Worm (Caenorhabditis elegans): ENCODE data around the gene F41E7.9.

Gene F41E7.9

DNA sequence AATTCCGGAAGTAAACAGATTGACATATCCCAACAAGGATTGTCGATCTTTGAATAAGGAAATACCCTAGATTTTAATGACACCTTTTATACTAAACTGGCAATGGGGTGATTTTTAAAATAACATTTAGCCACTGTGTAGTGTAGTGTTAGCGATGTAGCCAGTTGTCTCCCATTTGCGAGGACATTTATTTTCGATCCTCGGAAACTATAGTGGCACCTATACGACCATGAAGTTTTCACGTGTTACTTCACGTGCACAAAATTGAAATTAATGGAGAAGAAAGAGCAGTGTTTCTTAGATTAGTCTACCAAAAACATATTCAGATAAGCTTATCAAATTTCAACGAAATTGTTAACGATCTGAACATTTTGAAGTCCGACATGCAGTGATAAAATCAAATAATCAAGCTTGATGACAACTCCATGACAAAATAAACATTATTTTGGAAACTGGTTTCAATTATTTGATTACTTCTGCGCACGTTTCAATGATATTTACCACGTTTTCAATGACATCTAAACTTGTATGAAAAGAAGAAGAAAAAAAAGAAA is 17.6 kb upstream of the F41E7.9 start, which contains the start of gene R07E3.4:
Gene R07E3.4 (minus strand): TSS at position 51 of the 554 bp plus-strand sequence.
- TF ChIP-seq flt-1 (GFP tag; IDR thresholded peaks at IDR 0.05) (no peak), cog-1 (tag; optimal IDR thresholded peaks at IDR 0.05) (no peak), klf-2 (GFP tag; conservative IDR thresholded peaks at IDR 0.05) (no peak), ref-1 (GFP tag; conservative IDR thresholded peaks at IDR 0.05) (no peak), med-1 (GFP tag; optimal IDR thresholded peaks at IDR 0.05; ENCODE audit: insufficient read depth) (no peak), T22C8.4 (GFP tag; IDR thresholded peaks at IDR 0.05) (no peak)

DNA sequence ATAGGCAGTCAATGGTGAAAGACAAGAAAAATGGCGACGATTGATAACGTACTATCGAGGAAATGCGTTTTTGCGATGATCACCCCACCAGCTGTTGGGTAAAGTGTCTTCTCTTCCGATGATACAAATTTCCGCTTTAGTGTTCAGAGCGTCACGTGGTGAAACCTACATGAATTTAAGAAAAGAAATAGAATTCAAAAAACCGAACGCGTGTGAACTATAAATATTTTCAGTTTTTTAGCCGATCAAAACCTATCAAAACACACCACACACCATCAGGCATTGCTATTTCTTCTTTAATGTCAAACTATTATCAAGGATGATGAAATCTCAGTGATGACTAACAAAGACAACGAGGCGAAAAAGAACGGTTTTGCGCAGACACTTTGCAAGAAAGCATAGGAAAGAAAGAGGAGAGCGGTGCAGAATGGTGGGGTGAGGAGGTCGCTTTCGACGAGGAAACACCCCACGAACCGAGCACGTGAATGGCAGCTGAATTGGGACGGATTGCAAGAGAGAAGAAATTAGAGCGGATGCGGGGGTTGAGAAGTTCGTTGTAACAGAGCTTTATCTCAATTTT is 16.3 kb upstream of the F41E7.9 start:
- TF ChIP-seq flt-1 (GFP tag; IDR thresholded peaks at IDR 0.05) = no peak
- TF ChIP-seq klf-2 (GFP tag; conservative IDR thresholded peaks at IDR 0.05) = no peak
- no peak for TF ChIP-seq ztf-23 (GFP tag; IDR thresholded peaks at IDR 0.05)
- TF ChIP-seq cog-1 (tag; optimal IDR thresholded peaks at IDR 0.05) = peak; percentile 20

DNA sequence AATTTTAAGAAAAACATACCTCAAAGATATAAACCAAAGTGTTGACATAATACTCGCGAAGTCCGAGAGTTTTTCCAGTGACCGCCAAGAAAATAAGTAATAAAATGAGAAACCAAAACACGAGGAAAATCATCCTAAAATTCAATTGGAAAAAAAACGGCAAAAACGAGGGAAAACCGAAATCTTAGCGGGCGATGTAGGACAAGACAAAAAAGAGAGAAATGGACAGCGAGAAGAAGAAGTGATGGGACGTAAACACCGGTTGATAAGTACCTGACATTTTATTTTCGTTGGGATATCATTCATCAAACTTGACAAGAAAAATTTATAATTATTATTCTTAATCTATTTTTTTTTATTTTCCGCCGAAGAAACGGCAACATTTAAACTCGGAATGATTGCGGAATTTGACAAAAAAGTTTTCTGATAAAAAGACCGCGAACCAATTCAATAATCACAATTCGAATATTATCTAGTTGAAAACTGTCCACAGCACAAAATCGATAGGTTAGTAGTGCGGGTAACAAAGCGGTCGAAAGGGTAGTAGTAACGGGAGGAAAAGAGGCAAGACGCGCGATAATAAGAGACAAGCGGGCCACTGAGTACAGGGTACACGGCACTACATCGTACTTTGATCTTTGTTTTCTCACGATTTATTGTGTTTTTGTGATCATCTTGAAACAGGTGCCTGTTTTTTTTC is 11.7 kb upstream of the F41E7.9 start, which contains the start of gene acl-5:
Gene acl-5 (minus strand): TSS at position 134 of the 700 bp plus-strand sequence.
- TF ChIP-seq ztf-29 (GFP tag; IDR thresholded peaks at IDR 0.05) (no peak), med-1 (GFP tag; optimal IDR thresholded peaks at IDR 0.05; ENCODE audit: insufficient read depth) (no peak), klf-2 (GFP tag; conservative IDR thresholded peaks at IDR 0.05) (no peak)

DNA sequence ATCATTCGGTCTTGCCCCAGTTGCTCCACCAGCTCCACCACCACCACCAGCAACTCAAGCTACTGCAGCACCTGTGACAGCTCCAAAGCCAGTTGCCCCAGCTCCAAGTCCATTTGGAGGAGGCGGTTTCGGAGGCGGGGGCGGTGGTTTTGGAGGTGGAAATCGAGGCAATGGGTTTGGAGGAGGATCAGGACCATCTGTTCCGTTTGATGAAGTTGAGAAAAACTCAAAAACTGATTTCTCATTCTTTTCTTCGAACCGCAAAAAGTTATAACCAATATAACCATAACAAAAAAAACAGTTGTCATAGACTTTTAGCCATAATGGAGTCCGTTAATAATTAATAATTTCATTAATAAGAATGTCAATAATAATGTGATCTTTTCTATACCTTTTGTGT is 5.6 kb upstream of the F41E7.9 start:
- TF ChIP-seq T22C8.4 (GFP tag; IDR thresholded peaks at IDR 0.05) (no peak), ztf-29 (GFP tag; IDR thresholded peaks at IDR 0.05) (no peak), flt-1 (GFP tag; IDR thresholded peaks at IDR 0.05) (no peak), med-1 (GFP tag; optimal IDR thresholded peaks at IDR 0.05; ENCODE audit: insufficient read depth) (no peak)

DNA sequence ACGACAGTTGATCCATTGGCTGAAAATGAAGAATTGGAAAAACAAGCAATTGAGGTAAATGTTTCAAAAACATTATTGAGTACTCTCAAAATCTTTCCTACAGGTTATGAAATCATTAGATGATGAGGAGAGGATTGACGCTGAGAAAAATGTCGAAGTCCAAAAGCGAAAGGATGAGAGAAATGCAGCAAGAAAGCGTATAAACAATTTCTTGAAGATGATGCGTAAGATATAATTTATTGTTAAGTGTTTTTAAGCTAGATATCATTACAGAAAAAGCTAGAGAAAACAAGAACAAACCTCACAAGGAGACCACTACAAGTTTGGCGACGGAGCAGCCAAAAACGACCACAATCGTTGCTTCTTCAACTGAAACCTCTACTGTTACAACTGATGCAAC is 3.8 kb upstream of the F41E7.9 start:
- TF ChIP-seq flt-1 (GFP tag; IDR thresholded peaks at IDR 0.05) (no peak), ztf-23 (GFP tag; IDR thresholded peaks at IDR 0.05) (no peak), tab-1 (GFP tag; IDR thresholded peaks at IDR 0.05) (no peak), med-1 (GFP tag; optimal IDR thresholded peaks at IDR 0.05; ENCODE audit: insufficient read depth) (no peak), klf-2 (GFP tag; conservative IDR thresholded peaks at IDR 0.05) (no peak), T22C8.4 (GFP tag; IDR thresholded peaks at IDR 0.05) (no peak), ztf-29 (GFP tag; IDR thresholded peaks at IDR 0.05) (no peak), ref-1 (GFP tag; conservative IDR thresholded peaks at IDR 0.05) (no peak), cog-1 (tag; optimal IDR thresholded peaks at IDR 0.05) (no peak)

DNA sequence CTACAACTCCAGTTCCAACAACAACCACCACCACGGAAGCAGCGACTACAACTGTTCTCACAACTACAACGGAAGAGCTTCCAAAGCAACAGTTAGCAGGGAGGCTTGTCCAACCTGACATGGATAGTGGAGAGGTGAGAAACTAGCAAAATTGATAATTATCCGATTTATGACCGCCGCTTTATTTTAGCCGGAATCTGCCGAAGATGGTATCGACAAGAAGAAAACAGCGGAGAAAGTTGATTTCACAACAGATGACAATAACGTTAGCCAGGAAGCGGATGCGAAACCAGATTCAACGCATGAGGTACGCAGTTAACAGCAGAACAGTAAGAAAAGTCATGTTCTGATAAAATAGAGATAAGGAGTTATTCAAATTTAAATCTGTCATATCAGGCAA is 2.6 kb upstream of the F41E7.9 start:
- TF ChIP-seq klf-2 (GFP tag; conservative IDR thresholded peaks at IDR 0.05) (no peak), med-1 (GFP tag; optimal IDR thresholded peaks at IDR 0.05; ENCODE audit: insufficient read depth) (no peak), flt-1 (GFP tag; IDR thresholded peaks at IDR 0.05) (no peak), cog-1 (tag; optimal IDR thresholded peaks at IDR 0.05) (no peak), ref-1 (GFP tag; conservative IDR thresholded peaks at IDR 0.05) (no peak), ztf-29 (GFP tag; IDR thresholded peaks at IDR 0.05) (no peak), T22C8.4 (GFP tag; IDR thresholded peaks at IDR 0.05) (no peak), ztf-23 (GFP tag; IDR thresholded peaks at IDR 0.05) (no peak), tab-1 (GFP tag; IDR thresholded peaks at IDR 0.05) (no peak)

DNA sequence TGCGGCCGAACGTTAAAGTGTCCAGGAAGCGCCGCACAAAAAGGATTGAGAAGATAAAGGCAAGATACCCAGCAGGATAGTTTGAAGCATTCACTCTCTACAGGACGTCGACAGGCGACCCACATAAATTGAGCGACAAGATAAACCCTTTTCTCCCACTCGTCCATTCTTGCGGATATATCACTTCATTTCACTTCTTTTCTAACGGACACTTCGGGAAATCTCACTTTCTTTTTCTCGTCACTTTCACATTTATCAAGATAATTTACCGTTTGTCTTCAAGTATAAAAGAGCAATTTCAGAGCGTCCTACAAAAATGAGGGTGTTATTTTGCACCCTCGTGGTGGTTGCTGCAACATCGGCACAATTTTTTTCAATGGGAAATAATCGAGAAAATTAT is 1.8 kb upstream of the F41E7.9 start, which contains the start of gene R07E3.6:
Gene R07E3.6 (plus strand): TSS at position 158 of the 400 bp plus-strand sequence.
- no peak for TF ChIP-seq ztf-29 (GFP tag; IDR thresholded peaks at IDR 0.05)
- TF ChIP-seq T22C8.4 (GFP tag; IDR thresholded peaks at IDR 0.05) = no peak

DNA sequence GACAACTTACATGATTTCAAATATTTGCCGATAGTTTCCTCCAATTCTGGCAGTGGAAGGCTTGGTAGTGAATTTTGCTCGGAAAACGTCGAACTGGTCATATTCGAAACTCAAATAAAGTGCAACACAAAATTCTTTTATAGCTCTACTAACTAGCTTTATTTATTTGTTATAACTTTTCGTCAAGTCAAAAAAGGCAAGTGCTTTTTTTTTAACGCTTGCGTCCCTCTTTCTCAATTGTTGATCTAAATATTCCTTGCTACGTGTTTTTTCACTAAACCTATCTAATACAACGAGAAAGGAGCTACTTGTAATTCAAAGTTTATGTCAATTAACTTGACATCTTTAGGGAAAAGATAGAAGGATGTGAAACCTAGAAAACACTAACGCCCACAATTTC is 5.4 kb downstream of the F41E7.9 start, which contains the start of gene F41E7.6:
Gene F41E7.6 (minus strand): TSS at position 101 of the 400 bp plus-strand sequence.
- TF ChIP-seq flt-1 (GFP tag; IDR thresholded peaks at IDR 0.05) (no peak), ztf-23 (GFP tag; IDR thresholded peaks at IDR 0.05) (no peak), ztf-29 (GFP tag; IDR thresholded peaks at IDR 0.05) (no peak), med-1 (GFP tag; optimal IDR thresholded peaks at IDR 0.05; ENCODE audit: insufficient read depth) (no peak), tab-1 (GFP tag; IDR thresholded peaks at IDR 0.05) (no peak), klf-2 (GFP tag; conservative IDR thresholded peaks at IDR 0.05) (no peak), ref-1 (GFP tag; conservative IDR thresholded peaks at IDR 0.05) (no peak), cog-1 (tag; optimal IDR thresholded peaks at IDR 0.05) (no peak), T22C8.4 (GFP tag; IDR thresholded peaks at IDR 0.05) (no peak)

DNA sequence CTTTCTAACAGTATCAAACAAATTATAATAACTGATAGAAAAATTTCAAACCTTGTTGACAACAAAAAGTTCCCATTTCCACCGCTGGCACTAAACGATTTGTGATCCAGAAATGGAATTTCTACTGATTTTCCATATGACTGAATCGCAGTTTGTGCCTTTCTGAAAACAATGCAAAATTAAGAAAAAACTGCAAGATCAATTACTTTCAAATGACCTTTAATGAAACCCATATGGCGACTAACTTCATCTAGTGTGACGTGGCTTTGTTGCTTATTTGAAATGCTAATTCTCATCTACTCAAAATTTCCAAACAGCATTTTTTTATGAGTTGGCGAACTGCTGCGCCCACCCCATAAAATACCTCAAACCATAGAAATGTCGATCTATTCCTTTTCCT is 8.3 kb downstream of the F41E7.9 start, which contains the start of gene F41E7.7:
Gene F41E7.7 (plus strand): TSS at position 301 of the 400 bp plus-strand sequence.
- TF ChIP-seq flt-1 (GFP tag; IDR thresholded peaks at IDR 0.05) (no peak), ztf-29 (GFP tag; IDR thresholded peaks at IDR 0.05) (no peak), tab-1 (GFP tag; IDR thresholded peaks at IDR 0.05) (no peak), cog-1 (tag; optimal IDR thresholded peaks at IDR 0.05) (no peak), T22C8.4 (GFP tag; IDR thresholded peaks at IDR 0.05) (no peak), ztf-23 (GFP tag; IDR thresholded peaks at IDR 0.05) (no peak), ref-1 (GFP tag; conservative IDR thresholded peaks at IDR 0.05) (no peak), klf-2 (GFP tag; conservative IDR thresholded peaks at IDR 0.05) (no peak), med-1 (GFP tag; optimal IDR thresholded peaks at IDR 0.05; ENCODE audit: insufficient read depth) (no peak)

DNA sequence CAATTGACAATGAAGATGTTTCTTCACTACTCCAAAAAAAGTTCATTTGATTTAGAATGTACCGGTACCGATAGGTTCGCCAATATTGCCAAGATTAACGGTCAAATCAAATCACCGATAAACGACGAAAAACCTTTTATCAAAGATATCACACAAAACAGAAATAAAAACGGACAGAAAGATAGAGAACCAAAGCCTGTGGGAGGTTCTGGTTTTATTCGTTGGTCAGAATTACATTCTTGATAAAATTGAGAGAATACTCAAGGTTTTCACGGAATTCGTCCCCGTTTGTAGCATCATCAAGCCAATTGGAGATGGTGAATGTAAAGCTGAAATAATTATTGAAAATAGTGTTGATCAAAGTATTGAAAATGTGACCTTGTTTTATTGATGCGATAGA is 8.9 kb downstream of the F41E7.9 start:
- TF ChIP-seq med-1 (GFP tag; optimal IDR thresholded peaks at IDR 0.05; ENCODE audit: insufficient read depth) (no peak), ref-1 (GFP tag; conservative IDR thresholded peaks at IDR 0.05) (no peak), T22C8.4 (GFP tag; IDR thresholded peaks at IDR 0.05) (no peak), klf-2 (GFP tag; conservative IDR thresholded peaks at IDR 0.05) (no peak), ztf-23 (GFP tag; IDR thresholded peaks at IDR 0.05) (no peak), flt-1 (GFP tag; IDR thresholded peaks at IDR 0.05) (no peak), ztf-29 (GFP tag; IDR thresholded peaks at IDR 0.05) (no peak), cog-1 (tag; optimal IDR thresholded peaks at IDR 0.05) (no peak)

All from whole organism, midembryonic.